Fruit fly (Drosophila melanogaster): Measurements from ENCODE around the gene CG15332.

CG15332 gene

DNA sequence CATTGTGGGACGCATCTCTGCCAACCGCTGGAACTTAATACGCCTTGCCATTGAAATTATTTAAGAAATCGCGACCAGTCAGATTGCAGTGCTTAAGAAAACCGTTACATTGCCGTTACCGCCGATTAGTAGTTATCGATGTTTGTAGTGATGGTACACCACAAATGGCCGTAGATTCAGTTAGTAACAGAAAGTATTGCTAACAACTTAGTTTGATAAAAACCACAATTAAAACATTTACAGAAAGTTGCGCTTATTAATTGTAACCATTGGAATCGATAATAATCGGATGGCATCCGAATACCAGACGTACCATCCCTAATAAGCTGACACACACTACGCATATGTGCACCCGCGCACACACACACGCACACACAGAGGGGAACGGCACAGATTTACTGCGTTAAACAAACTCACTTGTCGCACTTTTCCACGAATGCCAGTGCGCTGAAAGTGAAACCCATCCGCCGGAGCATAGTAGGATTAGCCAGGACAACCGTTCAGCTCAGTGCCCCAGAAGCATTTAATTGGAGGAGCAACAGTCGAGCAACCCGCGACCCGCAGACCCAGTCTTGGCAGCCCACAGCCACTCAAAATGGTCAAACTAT lies 35.6 kb downstream of the CG15332 start, which contains the start of the genes hdm and Ykt6:
Gene hdm (minus strand): TSS at position 51 of the 608 bp plus-strand sequence.
Gene Ykt6 (plus strand): TSS at position 329 of the 608 bp plus-strand sequence.
- TF ChIP-seq Dll (optimal IDR thresholded peaks at IDR 0.05) (no peak), pan (optimal IDR thresholded peaks at IDR 0.05) (no peak), CG8478 (optimal IDR thresholded peaks at IDR 0.05) (no peak), usp (GFP tag; optimal IDR thresholded peaks at IDR 0.05) (no peak), EcR (GFP tag; optimal IDR thresholded peaks at IDR 0.05) (no peak), psq (optimal IDR thresholded peaks at IDR 0.05) (no peak)

- TF ChIP-seq psq (optimal IDR thresholded peaks at IDR 0.05), result no peak
- no peak for TF ChIP-seq pan (optimal IDR thresholded peaks at IDR 0.05)
- no peak for TF ChIP-seq Dll (optimal IDR thresholded peaks at IDR 0.05)
- TF ChIP-seq usp (GFP tag; optimal IDR thresholded peaks at IDR 0.05), result no peak
- no peak for TF ChIP-seq CG8478 (optimal IDR thresholded peaks at IDR 0.05)
- no peak for TF ChIP-seq EcR (GFP tag; optimal IDR thresholded peaks at IDR 0.05)
Measured at dm6 chrX:7911983-7912630, 43.7 kb downstream of the CG15332 start, which contains the start of gene snz. Gene snz, plus strand, starts transcription at chrX:7912089.

DNA sequence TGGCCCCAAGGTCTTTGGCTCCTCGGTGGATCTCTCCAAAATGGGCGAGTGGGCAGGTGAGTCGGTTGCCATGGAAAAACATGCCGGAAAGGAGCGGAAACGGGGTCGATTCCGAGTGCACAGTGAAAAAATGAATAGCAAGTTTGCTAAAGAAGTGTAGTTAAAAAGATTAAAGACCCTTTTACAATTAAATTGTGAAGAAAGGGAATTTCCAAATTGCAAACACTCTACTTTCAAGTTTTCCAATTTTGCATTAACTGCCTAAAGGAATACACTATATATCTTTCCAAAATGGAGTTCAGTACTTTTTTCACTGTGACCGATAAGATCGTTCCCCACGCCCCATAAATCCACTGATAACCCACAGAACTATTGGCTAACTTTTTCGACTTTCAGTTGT lies 46.3 kb downstream of the CG15332 start:
- TF ChIP-seq pan (optimal IDR thresholded peaks at IDR 0.05) (no peak), CG8478 (optimal IDR thresholded peaks at IDR 0.05) (no peak), EcR (GFP tag; optimal IDR thresholded peaks at IDR 0.05) (no peak), psq (optimal IDR thresholded peaks at IDR 0.05) (no peak), Dll (optimal IDR thresholded peaks at IDR 0.05) (no peak), usp (GFP tag; optimal IDR thresholded peaks at IDR 0.05) (no peak)

DNA sequence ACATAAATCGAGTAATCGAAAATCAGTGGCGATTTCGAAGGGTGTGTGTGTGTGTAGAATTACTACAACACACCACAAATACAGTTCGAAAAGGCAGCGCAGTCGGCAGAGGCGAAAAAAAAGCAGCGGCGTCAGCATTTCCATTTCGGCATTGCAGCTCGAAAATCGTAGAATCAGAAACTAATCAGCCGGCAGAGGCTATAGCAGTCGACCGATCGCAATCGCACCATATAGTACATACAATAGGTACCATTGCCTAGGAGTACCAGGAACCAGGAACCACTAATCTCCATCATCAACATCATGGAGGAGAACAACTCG lies 46.8 kb downstream of the CG15332 start:
- TF ChIP-seq EcR (GFP tag; optimal IDR thresholded peaks at IDR 0.05), result no peak
- no peak for TF ChIP-seq psq (optimal IDR thresholded peaks at IDR 0.05)
- no peak for TF ChIP-seq Dll (optimal IDR thresholded peaks at IDR 0.05)
- no peak for TF ChIP-seq usp (GFP tag; optimal IDR thresholded peaks at IDR 0.05)
- TF ChIP-seq pan (optimal IDR thresholded peaks at IDR 0.05), result no peak
- TF ChIP-seq CG8478 (optimal IDR thresholded peaks at IDR 0.05), result no peak

dm6 chrX:7908239-7909068 lies 47.3 kb downstream of the CG15332 start, which contains the start of the genes dpr14 and spidey:
Gene dpr14, minus strand, starts transcription at chrX:7908286.
Gene spidey, plus strand, starts transcription at chrX:7908931.
- no peak for TF ChIP-seq Dll (optimal IDR thresholded peaks at IDR 0.05)
- no peak for TF ChIP-seq psq (optimal IDR thresholded peaks at IDR 0.05)

Data from whole organism.